Worm (Caenorhabditis elegans) whole organism, early embryonic: ENCODE results near the gene ttr-28.

Experiments used
- B0310.2 ChIP-seq: sonication (generic microtip); optimal IDR thresholded peaks from 2 replicates; lab custom pipeline; 2016; ENCODE audit warnings: mild to moderate bottlenecking, missing genetic modification characterization, missing compliant biosample characterization
- F13C5.2 ChIP-seq: sonication (generic microtip); optimal IDR thresholded peaks from 2 replicates; lab custom pipeline; 2017; ENCODE audit warnings: mild to moderate bottlenecking, missing genetic modification characterization, inconsistent platforms, missing compliant biosample characterization
- aly-1 ChIP-seq: sonication (generic microtip); optimal IDR thresholded peaks from 2 replicates; lab custom pipeline; 2016; ENCODE audit warnings: missing genetic modification characterization, missing compliant biosample characterization
- ama-1 ChIP-seq: fragments of 150-350 bp; optimal IDR thresholded peaks from 2 replicates; lab custom pipeline; 2014
- ceh-13 ChIP-seq: fragments of 200-800 bp; sonication (Bioruptor generic); optimal IDR thresholded peaks from 2 replicates; lab custom pipeline; 2018; ENCODE audit warnings: mild to moderate bottlenecking, missing genetic modification characterization, missing compliant biosample characterization
- ceh-36 ChIP-seq: sonication (generic microtip); optimal IDR thresholded peaks from 2 replicates; lab custom pipeline; 2016; ENCODE audit warnings: missing genetic modification characterization, inconsistent platforms, missing compliant biosample characterization
- ets-7 ChIP-seq: sonication (generic microtip); optimal IDR thresholded peaks from 2 replicates; lab custom pipeline; 2016; ENCODE audit warnings: missing genotype, missing genetic modification characterization, missing compliant biosample characterization
- flt-1 ChIP-seq: fragments of 200-800 bp; sonication (Bioruptor generic); IDR thresholded peaks from 2 replicates; pipeline ENCODE4 v1.3.6; 2022; ENCODE audit warnings: missing genetic modification characterization, missing compliant biosample characterization
- hmbx-1 ChIP-seq: sonication (generic microtip); optimal IDR thresholded peaks from 2 replicates; lab custom pipeline; 2016; ENCODE audit warnings: mild to moderate bottlenecking, missing genetic modification characterization, missing compliant biosample characterization
- hmg-4 ChIP-seq: fragments of 200-800 bp; sonication (Bioruptor generic); optimal IDR thresholded peaks from 2 replicates; lab custom pipeline; 2018; ENCODE audit warnings: mild to moderate bottlenecking, missing genetic modification characterization, missing compliant biosample characterization
- hnd-1 ChIP-seq: sonication (generic microtip); optimal IDR thresholded peaks from 2 replicates; lab custom pipeline; 2016; ENCODE audit warnings: missing genetic modification characterization, missing compliant biosample characterization
- pes-1 ChIP-seq: fragments of 200-800 bp; sonication (Bioruptor generic); IDR thresholded peaks from 2 replicates; pipeline ENCODE4 v1.3.6; 2022; ENCODE audit warnings: missing genetic modification reagents, missing genetic modification characterization, missing compliant biosample characterization
- scrt-1 ChIP-seq: fragments of 200-800 bp; sonication (Bioruptor generic); IDR thresholded peaks from 2 replicates; pipeline ENCODE4 v1.3.6; 2022; ENCODE audit warnings: missing genetic modification characterization, missing compliant biosample characterization
- sea-1 ChIP-seq: fragments of 200-800 bp; sonication (Bioruptor generic); conservative IDR thresholded peaks from 2 replicates; pipeline ENCODE4 v1.3.6; 2022; ENCODE audit warnings: missing genetic modification characterization, missing compliant biosample characterization
- tbx-11 ChIP-seq: fragments of 200-800 bp; sonication (Bioruptor generic); IDR thresholded peaks from 2 replicates; pipeline ENCODE4 v1.3.6; 2022; ENCODE audit warnings: missing genetic modification characterization, missing compliant biosample characterization
- tbx-37 ChIP-seq: fragments of 200-800 bp; sonication (Bioruptor generic); conservative IDR thresholded peaks from 2 replicates; pipeline ENCODE4 v1.3.6; 2022; ENCODE audit warnings: missing genetic modification reagents, missing genetic modification characterization, missing compliant biosample characterization
- tra-4 ChIP-seq: sonication (generic microtip); optimal IDR thresholded peaks from 2 replicates; lab custom pipeline; 2017; ENCODE audit warnings: missing genetic modification characterization, missing compliant biosample characterization

Gene ttr-28

ce11 chrV:12901301-12901700 is 3.7 kb downstream of the ttr-28 start:
- TF ChIP-seq tbx-11 (GFP tag; lab: Robert Waterston, UW), result no peak
- TF ChIP-seq scrt-1 (GFP tag; lab: Robert Waterston, UW), result no peak
- no peak for TF ChIP-seq ama-1
- no peak for TF ChIP-seq hmbx-1
- no peak for TF ChIP-seq ceh-13 (GFP tag; lab: Kevin White, UChicago)
- TF ChIP-seq ets-7 (tag; lab: Kevin White, UChicago), result no peak
- TF ChIP-seq ceh-36 (tag; lab: Kevin White, UChicago), result no peak
- TF ChIP-seq tbx-37 (GFP tag; lab: Robert Waterston, UW), result no peak
- no peak for TF ChIP-seq aly-1 (tag; lab: Kevin White, UChicago)
- TF ChIP-seq hmg-4 (GFP tag; lab: Kevin White, UChicago), result no peak
- no peak for TF ChIP-seq sea-1 (GFP tag; lab: Robert Waterston, UW)
- no peak for TF ChIP-seq pes-1 (GFP tag; lab: Robert Waterston, UW)
- no peak for TF ChIP-seq flt-1 (GFP tag; lab: Robert Waterston, UW)
- TF ChIP-seq tra-4 (tag; lab: Kevin White, UChicago), result no peak
- TF ChIP-seq B0310.2 (tag; lab: Kevin White, UChicago), result no peak
- no peak for TF ChIP-seq hnd-1 (tag; lab: Kevin White, UChicago)
- TF ChIP-seq F13C5.2 (tag; lab: Kevin White, UChicago), result no peak

- TF ChIP-seq sea-1 (GFP tag; lab: Robert Waterston, UW), result no peak
Observed at ce11 chrV:12898583-12899232, 6.3 kb downstream of the ttr-28 start.

ce11 chrV:12897338-12897737 is 7.6 kb downstream of the ttr-28 start:
- TF ChIP-seq hmbx-1 (no peak), tbx-11 (GFP tag; lab: Robert Waterston, UW) (no peak), tbx-37 (GFP tag; lab: Robert Waterston, UW) (no peak), aly-1 (tag; lab: Kevin White, UChicago) (no peak), F13C5.2 (tag; lab: Kevin White, UChicago) (no peak), B0310.2 (tag; lab: Kevin White, UChicago) (no peak), hmg-4 (GFP tag; lab: Kevin White, UChicago) (no peak), pes-1 (GFP tag; lab: Robert Waterston, UW) (no peak), tra-4 (tag; lab: Kevin White, UChicago) (no peak), ama-1 (no peak), ceh-13 (GFP tag; lab: Kevin White, UChicago) (no peak), ceh-36 (tag; lab: Kevin White, UChicago) (no peak), hnd-1 (tag; lab: Kevin White, UChicago) (no peak), scrt-1 (GFP tag; lab: Robert Waterston, UW) (no peak)

- TF ChIP-seq hmbx-1 (no peak), hmg-4 (GFP tag; lab: Kevin White, UChicago) (no peak), flt-1 (GFP tag; lab: Robert Waterston, UW) (no peak), hnd-1 (tag; lab: Kevin White, UChicago) (no peak), aly-1 (tag; lab: Kevin White, UChicago) (no peak), ceh-36 (tag; lab: Kevin White, UChicago) (no peak), B0310.2 (tag; lab: Kevin White, UChicago) (no peak), pes-1 (GFP tag; lab: Robert Waterston, UW) (no peak), F13C5.2 (tag; lab: Kevin White, UChicago) (no peak), tbx-37 (GFP tag; lab: Robert Waterston, UW) (no peak), tbx-11 (GFP tag; lab: Robert Waterston, UW) (no peak), scrt-1 (GFP tag; lab: Robert Waterston, UW) (no peak), tra-4 (tag; lab: Kevin White, UChicago) (no peak), ets-7 (tag; lab: Kevin White, UChicago) (no peak), sea-1 (GFP tag; lab: Robert Waterston, UW) (no peak), ama-1 (no peak)
Observed at ce11 chrV:12896850-12897249, 8.1 kb downstream of the ttr-28 start.

ce11 chrV:12895772-12896171 is 9.2 kb downstream of the ttr-28 start, which contains the start of gene ttbk-7:
TSS of gene ttbk-7 (minus strand) at chrV:12895872.
- no peak for TF ChIP-seq sea-1 (GFP tag; lab: Robert Waterston, UW)
- no peak for TF ChIP-seq tra-4 (tag; lab: Kevin White, UChicago)
- no peak for TF ChIP-seq B0310.2 (tag; lab: Kevin White, UChicago)
- TF ChIP-seq hmg-4 (GFP tag; lab: Kevin White, UChicago), result no peak
- TF ChIP-seq hmbx-1, result no peak

ce11 chrV:12885860-12886259 is 19.1 kb downstream of the ttr-28 start, which contains the start of gene glb-24:
TSS of gene glb-24 (minus strand) at chrV:12885960.
- TF ChIP-seq F13C5.2 (tag; lab: Kevin White, UChicago) (no peak), pes-1 (GFP tag; lab: Robert Waterston, UW) (no peak), aly-1 (tag; lab: Kevin White, UChicago) (no peak), ceh-36 (tag; lab: Kevin White, UChicago) (no peak), hmbx-1 (no peak), flt-1 (GFP tag; lab: Robert Waterston, UW) (no peak), ets-7 (tag; lab: Kevin White, UChicago) (no peak), ama-1 (no peak)

- TF ChIP-seq tbx-11 (GFP tag; lab: Robert Waterston, UW) (no peak), pes-1 (GFP tag; lab: Robert Waterston, UW) (no peak), F13C5.2 (tag; lab: Kevin White, UChicago) (no peak), sea-1 (GFP tag; lab: Robert Waterston, UW) (no peak), scrt-1 (GFP tag; lab: Robert Waterston, UW) (no peak), ets-7 (tag; lab: Kevin White, UChicago) (no peak)
Observed at ce11 chrV:12882370-12882769, 22.6 kb downstream of the ttr-28 start.
